Worm (Caenorhabditis elegans) whole organism, L3 larva: ENCODE data around the gene Y43F8B.22.

Source experiments
- eor-1 ChIP-seq, 2 experiments: fragments of 150-350 bp; optimal IDR thresholded peaks; 2 replicates each; lab custom pipeline; 2014 to 2018; ENCODE audit warnings: missing biosample characterization in 2 of 2, missing genetic modification characterization in 2 of 2
- nfya-1 ChIP-seq: sonication (generic microtip); optimal IDR thresholded peaks from 2 replicates; lab custom pipeline; 2017; ENCODE audit warnings: missing genetic modification characterization, mild to moderate bottlenecking, missing compliant biosample characterization, antibody characterized with exemption, moderate library complexity; ENCODE audit not compliant: insufficient read depth
- nhr-11 ChIP-seq: fragments of 150-350 bp; optimal IDR thresholded peaks from 2 replicates; lab custom pipeline; 2014; ENCODE audit warnings: missing biosample characterization, missing genetic modification characterization
- nhr-76 ChIP-seq: fragments of 150-350 bp; sonication (generic microtip); optimal IDR thresholded peaks from 5 replicates; lab custom pipeline; 2014; ENCODE audit warnings: missing biosample characterization, missing genetic modification characterization
- snpc-4 ChIP-seq: fragments of 150-350 bp; optimal IDR thresholded peaks from 2 replicates; lab custom pipeline; 2014; ENCODE audit warnings: missing biosample characterization, missing genetic modification characterization

DNA sequence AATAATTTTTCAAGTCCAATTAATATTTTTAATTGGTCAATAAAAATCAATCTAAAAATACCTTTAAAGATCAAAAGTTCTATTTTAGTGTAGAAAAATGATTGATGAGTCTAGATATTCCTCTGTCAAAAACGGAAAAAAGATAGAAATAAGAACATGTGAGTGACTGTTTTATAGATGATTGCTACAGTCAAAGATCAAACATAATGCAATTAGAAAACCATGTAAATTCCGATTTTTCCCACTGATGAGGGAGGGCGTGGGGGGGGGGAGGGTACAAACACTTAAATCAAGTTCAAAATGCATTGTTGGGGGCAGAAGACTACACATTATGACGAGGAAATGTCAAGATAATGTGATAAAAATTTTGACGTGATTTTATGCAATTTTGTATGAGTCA, 43.6 kb downstream of the Y43F8B.22 start:
- TF ChIP-seq eor-1 (tag; optimal IDR thresholded peaks at IDR 0.05; lab: Kevin White, UChicago) (no peak), snpc-4 (tag; lab: Kevin White, UChicago) (no peak), nfya-1 (tag; lab: Kevin White, UChicago) (no peak), nhr-11 (tag; lab: Kevin White, UChicago) (no peak), nhr-76 (no peak)
